Fruit fly (Drosophila melanogaster) whole organism, embryonic: ENCODE measurements around the gene CG1983.
A peak's percentile ranks its signal among the peaks of the same experiment; 100 is the strongest.

ENCODE experiments used
- Adf1 ChIP-seq: fragments of 200-800 bp; sonication (Bioruptor generic); IDR thresholded peaks from 2 replicates; pipeline ENCODE4 v1.3.6; 2022; ENCODE audit warnings: missing biosample characterization, missing genetic modification characterization
- Atf3 ChIP-seq: fragments of 200-800 bp; sonication (Bioruptor generic); optimal IDR thresholded peaks from 3 replicates; lab custom pipeline; 2016; ENCODE audit warnings: missing biosample characterization, missing genetic modification characterization
- Bdp1 ChIP-seq: fragments of 200-800 bp; sonication (Bioruptor generic); optimal IDR thresholded peaks from 3 replicates; lab custom pipeline; 2016; ENCODE audit warnings: missing biosample characterization, missing genetic modification characterization
- CG10543 ChIP-seq: fragments of 200-800 bp; sonication (Bioruptor generic); optimal IDR thresholded peaks from 3 replicates; lab custom pipeline; 2017; ENCODE audit warnings: missing biosample characterization, mild to moderate bottlenecking, missing genetic modification characterization, moderate library complexity
- CG12071 ChIP-seq: fragments of 200-800 bp; sonication (Bioruptor generic); optimal IDR thresholded peaks from 3 replicates; lab custom pipeline; 2018; ENCODE audit warnings: missing biosample characterization, mild to moderate bottlenecking, missing genetic modification characterization
- CG12299 ChIP-seq: fragments of 200-800 bp; sonication (Bioruptor generic); optimal IDR thresholded peaks from 2 replicates; lab custom pipeline; 2018; ENCODE audit warnings: missing biosample characterization, mild to moderate bottlenecking, missing genetic modification characterization
- CG12769 ChIP-seq: fragments of 200-800 bp; sonication (Bioruptor generic); optimal IDR thresholded peaks from 2 replicates; lab custom pipeline; 2019; ENCODE audit warnings: missing biosample characterization, mild to moderate bottlenecking, missing genetic modification characterization, moderate library complexity
- CG13287 ChIP-seq: fragments of 200-800 bp; sonication (Bioruptor generic); IDR thresholded peaks from 2 replicates; pipeline ENCODE4 v1.3.6; 2022; ENCODE audit warnings: missing biosample characterization, missing genetic modification characterization; ENCODE audit not compliant: partially characterized antibody
- CG13296 ChIP-seq: fragments of 200-800 bp; sonication (Bioruptor generic); optimal IDR thresholded peaks from 3 replicates; lab custom pipeline; 2018; ENCODE audit warnings: missing biosample characterization, mild to moderate bottlenecking, missing genetic modification characterization
- CG17912 ChIP-seq: fragments of 200-800 bp; sonication (Bioruptor generic); optimal IDR thresholded peaks from 2 replicates; lab custom pipeline; 2018; ENCODE audit warnings: missing biosample characterization, mild to moderate bottlenecking, missing genetic modification characterization
- CG30403 ChIP-seq: fragments of 200-800 bp; sonication (Bioruptor generic); optimal IDR thresholded peaks from 3 replicates; lab custom pipeline; 2016; ENCODE audit warnings: missing biosample characterization, missing genetic modification characterization
- CG30431 ChIP-seq: fragments of 200-800 bp; sonication (Bioruptor generic); optimal IDR thresholded peaks from 2 replicates; lab custom pipeline; 2017; ENCODE audit warnings: missing biosample characterization, missing genetic modification characterization
- CG32772 ChIP-seq: fragments of 200-800 bp; sonication (Bioruptor generic); IDR thresholded peaks from 2 replicates; pipeline ENCODE4 v1.3.6; 2022; ENCODE audit warnings: missing biosample characterization, missing genetic modification characterization
- CG34376 ChIP-seq: fragments of 200-800 bp; sonication (Bioruptor generic); optimal IDR thresholded peaks from 2 replicates; lab custom pipeline; 2018; ENCODE audit warnings: missing biosample characterization, mild to moderate bottlenecking, missing genetic modification characterization
- CG42726 ChIP-seq: fragments of 200-800 bp; sonication (Bioruptor generic); IDR thresholded peaks from 2 replicates; pipeline ENCODE4 v1.3.6; 2022; ENCODE audit warnings: missing biosample characterization, missing genetic modification characterization; ENCODE audit not compliant: partially characterized antibody
- CG6272 ChIP-seq: fragments of 200-800 bp; sonication (Bioruptor generic); IDR thresholded peaks from 2 replicates; pipeline ENCODE4 v1.3.6; 2022; ENCODE audit warnings: missing biosample characterization, missing genetic modification characterization
- CG6654 ChIP-seq: fragments of 200-800 bp; sonication (Bioruptor generic); optimal IDR thresholded peaks from 2 replicates; lab custom pipeline; 2017; ENCODE audit warnings: missing biosample characterization, mild to moderate bottlenecking, missing genetic modification characterization
- CG6765 ChIP-seq: fragments of 200-800 bp; sonication (Bioruptor generic); optimal IDR thresholded peaks from 3 replicates; lab custom pipeline; 2017; ENCODE audit warnings: missing biosample characterization, mild to moderate bottlenecking, missing genetic modification characterization
- CG7556 ChIP-seq: fragments of 200-800 bp; sonication (Bioruptor generic); optimal IDR thresholded peaks from 2 replicates; lab custom pipeline; 2017; ENCODE audit warnings: missing biosample characterization, mild to moderate bottlenecking, missing genetic modification characterization
- CG8089 ChIP-seq: fragments of 200-800 bp; sonication (Bioruptor generic); optimal IDR thresholded peaks from 3 replicates; lab custom pipeline; 2016; ENCODE audit warnings: missing biosample characterization, missing genetic modification characterization
- CG8281 ChIP-seq: fragments of 200-800 bp; sonication (Bioruptor generic); optimal IDR thresholded peaks from 2 replicates; lab custom pipeline; 2018; ENCODE audit warnings: missing biosample characterization, mild to moderate bottlenecking, missing genetic modification characterization, moderate library complexity
- CG9609 ChIP-seq: fragments of 200-800 bp; sonication (Bioruptor generic); optimal IDR thresholded peaks from 3 replicates; lab custom pipeline; 2016; ENCODE audit warnings: missing biosample characterization, missing genetic modification characterization
- CG9932 ChIP-seq: fragments of 200-800 bp; sonication (Bioruptor generic); IDR thresholded peaks from 2 replicates; pipeline ENCODE4 v1.3.6; 2022; ENCODE audit warnings: missing biosample characterization, missing genetic modification characterization
- Camta ChIP-seq: fragments of 200-800 bp; sonication (Bioruptor generic); optimal IDR thresholded peaks from 2 replicates; lab custom pipeline; 2016; ENCODE audit warnings: missing biosample characterization, missing genetic modification characterization
- CoRest ChIP-seq: fragments of 200-800 bp; sonication (Bioruptor generic); optimal IDR thresholded peaks from 3 replicates; lab custom pipeline; 2018; ENCODE audit warnings: missing biosample characterization, mild to moderate bottlenecking, missing genetic modification characterization, moderate library complexity
- Deaf1 ChIP-seq: fragments of 200-800 bp; optimal IDR thresholded peaks from 3 replicates; lab custom pipeline; 2019; ENCODE audit warnings: missing biosample characterization, mild to moderate bottlenecking, missing genetic modification characterization, moderate library complexity
- Dip3 ChIP-seq: fragments of 200-800 bp; sonication (Bioruptor generic); optimal IDR thresholded peaks from 3 replicates; lab custom pipeline; 2016; ENCODE audit warnings: missing biosample characterization, missing genetic modification characterization
- Fer1 ChIP-seq: fragments of 200-800 bp; sonication (Bioruptor generic); optimal IDR thresholded peaks from 2 replicates; lab custom pipeline; 2017; ENCODE audit warnings: missing biosample characterization, mild to moderate bottlenecking, missing genetic modification characterization
- Hr3 ChIP-seq: fragments of 200-800 bp; sonication (Bioruptor generic); optimal IDR thresholded peaks from 3 replicates; lab custom pipeline; 2016; ENCODE audit warnings: missing biosample characterization, missing genetic modification characterization
- Hr78 ChIP-seq, 2 experiments: fragments of 200-800 bp in 1 of 2; fragments of >200 bp in 1 of 2; sonication (Bioruptor generic) in 1 of 2; optimal IDR thresholded peaks; 2 replicates each; lab custom pipeline; 2017 to 2019; ENCODE audit warnings: missing biosample characterization in 2 of 2, missing genetic modification characterization in 2 of 2, mild to moderate bottlenecking in 1 of 2, moderate library complexity in 1 of 2
- Max ChIP-seq: fragments of 200-800 bp; sonication (Bioruptor generic); optimal IDR thresholded peaks from 2 replicates; lab custom pipeline; 2016; ENCODE audit warnings: missing biosample characterization, mild to moderate bottlenecking, missing genetic modification characterization
- Mrtf ChIP-seq: fragments of 200-800 bp; sonication (Bioruptor generic); IDR thresholded peaks from 3 replicates; pipeline ENCODE4 v1.3.6; 2022; ENCODE audit warnings: missing biosample characterization, missing genetic modification characterization
- Nf-YB ChIP-seq: fragments of 200-800 bp; sonication (Bioruptor generic); optimal IDR thresholded peaks from 3 replicates; lab custom pipeline; 2019; ENCODE audit warnings: missing biosample characterization, mild to moderate bottlenecking, missing genetic modification characterization, moderate library complexity
- Rx ChIP-seq: fragments of 200-800 bp; sonication (Bioruptor generic); IDR thresholded peaks from 2 replicates; pipeline ENCODE4 v1.3.6; 2022; ENCODE audit warnings: missing biosample characterization, missing genetic modification characterization
- Sox100B ChIP-seq: fragments of 200-800 bp; sonication (Bioruptor generic); optimal IDR thresholded peaks from 3 replicates; lab custom pipeline; 2018; ENCODE audit warnings: missing biosample characterization, mild to moderate bottlenecking, missing genetic modification characterization
- abd-A ChIP-seq: fragments of 200-800 bp; sonication (Bioruptor generic); optimal IDR thresholded peaks from 3 replicates; lab custom pipeline; 2019; ENCODE audit warnings: missing biosample characterization, mild to moderate bottlenecking, missing genetic modification characterization, moderate library complexity
- bbx ChIP-seq: fragments of 200-800 bp; sonication (Bioruptor generic); IDR thresholded peaks from 2 replicates; pipeline ENCODE4 v1.3.6; 2022; ENCODE audit warnings: missing biosample characterization, missing genetic modification characterization; ENCODE audit not compliant: partially characterized antibody
- crol ChIP-seq: fragments of 200-800 bp; sonication (Bioruptor generic); IDR thresholded peaks from 2 replicates; pipeline ENCODE4 v1.3.6; 2022; ENCODE audit warnings: missing biosample characterization, missing genetic modification characterization
- da ChIP-seq: fragments of 200-800 bp; sonication (Bioruptor generic); optimal IDR thresholded peaks from 2 replicates; lab custom pipeline; 2016; ENCODE audit warnings: missing biosample characterization, missing genetic modification characterization
- dpn ChIP-seq, 2 experiments: fragments of 200-800 bp; sonication (Bioruptor generic); optimal IDR thresholded peaks; 3 replicates each; lab custom pipeline; 2016; ENCODE audit warnings: missing biosample characterization in 2 of 2, missing genetic modification characterization in 2 of 2
- emc ChIP-seq: fragments of 200-800 bp; sonication (Bioruptor generic); optimal IDR thresholded peaks from 2 replicates; lab custom pipeline; 2016; ENCODE audit warnings: missing biosample characterization, missing genetic modification characterization
- esg ChIP-seq: fragments of 200-800 bp; sonication (Bioruptor generic); conservative IDR thresholded peaks from 2 replicates; pipeline ENCODE4 v1.3.6; 2022; ENCODE audit warnings: missing biosample characterization, missing genetic modification characterization
- fru ChIP-seq: fragments of >200 bp; optimal IDR thresholded peaks from 2 replicates; lab custom pipeline; 2017
- kni ChIP-seq: fragments of 200-800 bp; sonication (Bioruptor generic); optimal IDR thresholded peaks from 3 replicates; lab custom pipeline; 2017; ENCODE audit warnings: mild to moderate bottlenecking, missing biosample characterization, missing genetic modification reagents, missing genetic modification characterization
- pb ChIP-seq: fragments of 200-800 bp; sonication (Bioruptor generic); optimal IDR thresholded peaks from 3 replicates; lab custom pipeline; 2016; ENCODE audit warnings: missing biosample characterization, missing genetic modification characterization
- salm ChIP-seq: fragments of 200-800 bp; sonication (Bioruptor generic); optimal IDR thresholded peaks from 2 replicates; lab custom pipeline; 2018; ENCODE audit warnings: missing biosample characterization, mild to moderate bottlenecking, missing genetic modification characterization
- seq ChIP-seq: fragments of 200-800 bp; sonication (Bioruptor generic); IDR thresholded peaks from 2 replicates; pipeline ENCODE4 v1.3.6; 2022; ENCODE audit warnings: missing biosample characterization, missing genetic modification characterization
- slp2 ChIP-seq: fragments of 200-800 bp; sonication (Bioruptor generic); optimal IDR thresholded peaks from 2 replicates; lab custom pipeline; 2016; ENCODE audit warnings: missing biosample characterization, missing genetic modification characterization
- so ChIP-seq: fragments of 200-800 bp; sonication (Bioruptor generic); IDR thresholded peaks from 3 replicates; pipeline ENCODE4 v1.3.6; 2022; ENCODE audit warnings: missing biosample characterization, missing genetic modification characterization
- toy ChIP-seq: fragments of 200-800 bp; sonication (Bioruptor generic); IDR thresholded peaks from 2 replicates; pipeline ENCODE4 v1.3.6; 2022; ENCODE audit warnings: missing biosample characterization, missing genetic modification characterization
- ttk ChIP-seq: fragments of 200-800 bp; sonication (Bioruptor generic); IDR thresholded peaks from 2 replicates; pipeline ENCODE4 v2.1.2; 2022; ENCODE audit warnings: missing biosample characterization, missing genetic modification characterization
- unc-4 ChIP-seq: fragments of 200-800 bp; sonication (Bioruptor generic); IDR thresholded peaks from 2 replicates; pipeline ENCODE4 v1.3.6; 2022; ENCODE audit warnings: missing biosample characterization, missing genetic modification characterization; ENCODE audit not compliant: partially characterized antibody

CG1983 gene

DNA sequence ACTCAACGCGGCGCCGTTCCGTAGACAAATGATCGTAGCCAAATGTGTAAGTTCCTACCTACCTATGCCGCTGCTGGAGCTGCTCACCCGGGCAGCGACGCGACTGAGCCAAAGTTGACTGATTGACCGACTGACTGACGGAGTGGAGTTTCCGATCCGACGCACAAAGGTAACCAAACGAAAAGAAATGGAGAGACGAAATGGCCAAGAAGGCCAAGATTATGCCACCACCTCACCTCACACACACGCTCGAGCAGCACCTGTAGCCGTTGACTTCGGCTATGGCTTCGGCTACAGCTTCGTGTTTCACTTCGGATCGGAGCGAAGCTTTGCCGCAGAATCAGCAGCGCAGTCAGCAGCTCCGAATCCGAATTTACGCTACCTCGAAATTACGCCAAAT lies 13.5 kb upstream of the CG1983 start, which contains the start of gene CG9747:
TSS of gene CG9747 (minus strand) at position 206 of the 400 bp plus-strand sequence.
- TF ChIP-seq Atf3 (GFP tag; lab: Kevin White, UChicago) (no peak), CG6654 (GFP tag; lab: Kevin White, UChicago) (no peak), Rx (GFP tag; lab: Robert Waterston, UW) (no peak), abd-A (peak; percentile 58), salm (tag; lab: Kevin White, UChicago) (no peak), Deaf1 (peak; percentile 98), CG10543 (GFP tag; lab: Kevin White, UChicago) (peak; percentile 66), seq (no peak), Sox100B (GFP tag; lab: Kevin White, UChicago) (no peak), fru (lab: Kevin White, UChicago) (no peak), CG8089 (GFP tag; lab: Kevin White, UChicago) (no peak), CG6272 (GFP tag; lab: Robert Waterston, UW) (no peak), CG9609 (GFP tag; lab: Kevin White, UChicago) (no peak), Nf-YB (GFP tag; lab: Kevin White, UChicago) (no peak), so (GFP tag; lab: Robert Waterston, UW) (no peak), ttk (GFP tag; lab: Robert Waterston, UW) (no peak), CoRest (no peak), CG6765 (peak; percentile 10), CG34376 (GFP tag; lab: Kevin White, UChicago) (no peak), crol (GFP tag; lab: Robert Waterston, UW) (0 out of 2 replicates have a peak, but pooled peaks have one; percentile 9), CG12071 (GFP tag; lab: Kevin White, UChicago) (no peak), toy (GFP tag; lab: Robert Waterston, UW) (no peak), CG32772 (GFP tag; lab: Robert Waterston, UW) (no peak), Bdp1 (GFP tag; lab: Kevin White, UChicago) (no peak), CG12299 (tag; lab: Kevin White, UChicago) (no peak), CG8281 (tag; lab: Kevin White, UChicago) (peak; percentile 98), CG42726 (GFP tag; lab: Robert Waterston, UW) (no peak), CG30403 (GFP tag; lab: Kevin White, UChicago) (no peak), bbx (peak; percentile 28; the same call in 1 of the 2 replicates), kni (peak; percentile 45), CG13287 (peak; percentile 14; the same call in 1 of the 2 replicates), esg (no peak), slp2 (no peak), Fer1 (GFP tag; lab: Kevin White, UChicago) (no peak), Camta (GFP tag; lab: Kevin White, UChicago) (no peak), CG7556 (GFP tag; lab: Kevin White, UChicago) (no peak), Max (GFP tag; lab: Kevin White, UChicago) (no peak), Hr78 (GFP tag; optimal IDR thresholded peaks at IDR 0.05; lab: Kevin White, UChicago) (peak in 1 of 2 experiments; percentile 41), Mrtf (GFP tag; lab: Robert Waterston, UW) (no peak), CG30431 (GFP tag; lab: Kevin White, UChicago) (no peak), CG12769 (tag; lab: Kevin White, UChicago) (peak; percentile 82), Adf1 (GFP tag; lab: Robert Waterston, UW) (peak; percentile 79), da (GFP tag; lab: Kevin White, UChicago) (no peak), pb (no peak), CG9932 (GFP tag; lab: Robert Waterston, UW) (peak; percentile 4; the same call in 1 of the 2 replicates), dpn (GFP tag; optimal IDR thresholded peaks at IDR 0.05; lab: Kevin White, UChicago) (no peak), emc (GFP tag; lab: Kevin White, UChicago) (no peak), Hr3 (no peak), CG13296 (peak; percentile 11), unc-4 (GFP tag; lab: Robert Waterston, UW) (no peak), Dip3 (no peak), CG17912 (GFP tag; lab: Kevin White, UChicago) (no peak)
